Worm (Caenorhabditis elegans) whole organism, young adult: Measurements from ENCODE around the gene tdc-1.

Experiments
- C17E4.6 ChIP-seq: fragments of 200-800 bp; sonication (Bioruptor generic); IDR thresholded peaks from 2 replicates; pipeline ENCODE4 v1.3.6; 2022; ENCODE audit warnings: missing genetic modification reagents, missing genetic modification characterization, missing compliant biosample characterization
- D2030.7 ChIP-seq: fragments of 200-800 bp; sonication (Bioruptor generic); IDR thresholded peaks from 2 replicates; pipeline ENCODE4 v1.3.6; 2022; ENCODE audit warnings: missing genetic modification reagents, missing genetic modification characterization, missing compliant biosample characterization
- K11D2.4 ChIP-seq: fragments of 200-800 bp; sonication (Bioruptor generic); IDR thresholded peaks from 2 replicates; pipeline ENCODE4 v1.3.6; 2022; ENCODE audit warnings: missing genetic modification reagents, missing genetic modification characterization, missing compliant biosample characterization
- Y53F4B.3 ChIP-seq: fragments of 200-800 bp; sonication (Bioruptor generic); IDR thresholded peaks from 2 replicates; pipeline ENCODE4 v1.3.6; 2022; ENCODE audit warnings: missing genetic modification reagents, missing genetic modification characterization, missing compliant biosample characterization
- ceh-58 ChIP-seq: fragments of 200-800 bp; sonication (Bioruptor generic); IDR thresholded peaks from 2 replicates; pipeline ENCODE4 v1.3.6; 2022; ENCODE audit warnings: missing genetic modification characterization, missing compliant biosample characterization
- hlh-26 ChIP-seq: fragments of 200-800 bp; sonication (Bioruptor generic); conservative IDR thresholded peaks from 2 replicates; pipeline ENCODE4 v1.3.6; 2022; ENCODE audit warnings: missing genetic modification reagents, missing genetic modification characterization, missing compliant biosample characterization
- lin-35 ChIP-seq, 3 experiments: fragments of 150-350 bp in 2 of 3; sonication (generic microtip) in 1 of 3; optimal IDR thresholded peaks; 2 replicates each; lab custom pipeline; 2014 to 2018; ENCODE audit warnings: missing biosample characterization in 3 of 3, missing genetic modification characterization in 3 of 3, missing genetic modification reagents in 3 of 3
- lin-54 ChIP-seq: fragments of 200-800 bp; sonication (Bioruptor generic); optimal IDR thresholded peaks from 2 replicates; lab custom pipeline; 2018; ENCODE audit warnings: mild to moderate bottlenecking, missing genetic modification characterization, missing compliant biosample characterization
- lir-1 ChIP-seq: fragments of 200-800 bp; sonication (Bioruptor generic); conservative IDR thresholded peaks from 2 replicates; pipeline ENCODE4 v1.3.6; 2022; ENCODE audit warnings: missing genetic modification reagents, missing genetic modification characterization, missing compliant biosample characterization
- pha-4 ChIP-seq: fragments of 150-350 bp; sonication (generic microtip); optimal IDR thresholded peaks from 2 replicates; lab custom pipeline; 2014; ENCODE audit warnings: missing biosample characterization, missing genetic modification reagents, missing genetic modification characterization
- sea-2 ChIP-seq: fragments of 200-800 bp; sonication (Bioruptor generic); IDR thresholded peaks from 2 replicates; pipeline ENCODE4 v1.3.6; 2022; ENCODE audit warnings: missing genetic modification characterization, missing compliant biosample characterization
- snpc-1.3 ChIP-seq: sonication (generic microtip); optimal IDR thresholded peaks from 2 replicates; lab custom pipeline; 2017; ENCODE audit warnings: missing genetic modification characterization, mild to moderate bottlenecking, missing compliant biosample characterization, antibody characterized with exemption, moderate library complexity, missing genotype, missing genetic modification reagents; ENCODE audit not compliant: insufficient read depth
- unc-62 ChIP-seq: fragments of 150-350 bp; optimal IDR thresholded peaks from 2 replicates; lab custom pipeline; 2014; ENCODE audit warnings: missing biosample characterization, missing genetic modification reagents, missing genetic modification characterization

ce11 chrII:8316701-8317100 lies 46.3 kb downstream of the tdc-1 start:
- TF ChIP-seq lir-1 (GFP tag; lab: Robert Waterston, UW) (no peak), C17E4.6 (GFP tag; lab: Robert Waterston, UW) (no peak), D2030.7 (GFP tag; lab: Robert Waterston, UW) (no peak), pha-4 (tag; lab: Kevin White, UChicago) (no peak), unc-62 (GFP tag; lab: Kevin White, UChicago) (no peak), hlh-26 (GFP tag; lab: Robert Waterston, UW) (no peak), Y53F4B.3 (GFP tag; lab: Robert Waterston, UW) (no peak), lin-35 (GFP tag; optimal IDR thresholded peaks at IDR 0.05; lab: Kevin White, UChicago) (no peak), snpc-1.3 (no peak), K11D2.4 (GFP tag; lab: Robert Waterston, UW) (no peak), lin-54 (GFP tag; lab: Kevin White, UChicago) (no peak), sea-2 (GFP tag; lab: Robert Waterston, UW) (no peak), ceh-58 (no peak)
